Worm (Caenorhabditis elegans) whole organism, early embryonic: Measurements from ENCODE around the gene srh-35.

Experiments
- B0310.2 ChIP-seq: sonication (generic microtip); optimal IDR thresholded peaks from 2 replicates; lab custom pipeline; 2016; ENCODE audit warnings: mild to moderate bottlenecking, missing genetic modification characterization, missing compliant biosample characterization
- F13C5.2 ChIP-seq: sonication (generic microtip); optimal IDR thresholded peaks from 2 replicates; lab custom pipeline; 2017; ENCODE audit warnings: mild to moderate bottlenecking, missing genetic modification characterization, inconsistent platforms, missing compliant biosample characterization
- aly-1 ChIP-seq: sonication (generic microtip); optimal IDR thresholded peaks from 2 replicates; lab custom pipeline; 2016; ENCODE audit warnings: missing genetic modification characterization, missing compliant biosample characterization
- ama-1 ChIP-seq: fragments of 150-350 bp; optimal IDR thresholded peaks from 2 replicates; lab custom pipeline; 2014
- ceh-13 ChIP-seq: fragments of 200-800 bp; sonication (Bioruptor generic); optimal IDR thresholded peaks from 2 replicates; lab custom pipeline; 2018; ENCODE audit warnings: mild to moderate bottlenecking, missing genetic modification characterization, missing compliant biosample characterization
- ceh-36 ChIP-seq: sonication (generic microtip); optimal IDR thresholded peaks from 2 replicates; lab custom pipeline; 2016; ENCODE audit warnings: missing genetic modification characterization, inconsistent platforms, missing compliant biosample characterization
- ets-7 ChIP-seq: sonication (generic microtip); optimal IDR thresholded peaks from 2 replicates; lab custom pipeline; 2016; ENCODE audit warnings: missing genotype, missing genetic modification characterization, missing compliant biosample characterization
- flt-1 ChIP-seq: fragments of 200-800 bp; sonication (Bioruptor generic); IDR thresholded peaks from 2 replicates; pipeline ENCODE4 v1.3.6; 2022; ENCODE audit warnings: missing genetic modification characterization, missing compliant biosample characterization
- hmbx-1 ChIP-seq: sonication (generic microtip); optimal IDR thresholded peaks from 2 replicates; lab custom pipeline; 2016; ENCODE audit warnings: mild to moderate bottlenecking, missing genetic modification characterization, missing compliant biosample characterization
- hmg-4 ChIP-seq: fragments of 200-800 bp; sonication (Bioruptor generic); optimal IDR thresholded peaks from 2 replicates; lab custom pipeline; 2018; ENCODE audit warnings: mild to moderate bottlenecking, missing genetic modification characterization, missing compliant biosample characterization
- hnd-1 ChIP-seq: sonication (generic microtip); optimal IDR thresholded peaks from 2 replicates; lab custom pipeline; 2016; ENCODE audit warnings: missing genetic modification characterization, missing compliant biosample characterization
- pes-1 ChIP-seq: fragments of 200-800 bp; sonication (Bioruptor generic); IDR thresholded peaks from 2 replicates; pipeline ENCODE4 v1.3.6; 2022; ENCODE audit warnings: missing genetic modification reagents, missing genetic modification characterization, missing compliant biosample characterization
- scrt-1 ChIP-seq: fragments of 200-800 bp; sonication (Bioruptor generic); IDR thresholded peaks from 2 replicates; pipeline ENCODE4 v1.3.6; 2022; ENCODE audit warnings: missing genetic modification characterization, missing compliant biosample characterization
- sea-1 ChIP-seq: fragments of 200-800 bp; sonication (Bioruptor generic); conservative IDR thresholded peaks from 2 replicates; pipeline ENCODE4 v1.3.6; 2022; ENCODE audit warnings: missing genetic modification characterization, missing compliant biosample characterization
- tbx-11 ChIP-seq: fragments of 200-800 bp; sonication (Bioruptor generic); IDR thresholded peaks from 2 replicates; pipeline ENCODE4 v1.3.6; 2022; ENCODE audit warnings: missing genetic modification characterization, missing compliant biosample characterization
- tbx-37 ChIP-seq: fragments of 200-800 bp; sonication (Bioruptor generic); conservative IDR thresholded peaks from 2 replicates; pipeline ENCODE4 v1.3.6; 2022; ENCODE audit warnings: missing genetic modification reagents, missing genetic modification characterization, missing compliant biosample characterization
- tra-4 ChIP-seq: sonication (generic microtip); optimal IDR thresholded peaks from 2 replicates; lab custom pipeline; 2017; ENCODE audit warnings: missing genetic modification characterization, missing compliant biosample characterization

Gene srh-35

ce11 chrV:432991-433390 lies 16.0 kb downstream of the srh-35 start:
- TF ChIP-seq sea-1 (GFP tag; lab: Robert Waterston, UW): no peak
- TF ChIP-seq B0310.2 (tag; lab: Kevin White, UChicago): no peak
- TF ChIP-seq hnd-1 (tag; lab: Kevin White, UChicago): no peak
- TF ChIP-seq ama-1: no peak
- TF ChIP-seq hmg-4 (GFP tag; lab: Kevin White, UChicago): no peak
- TF ChIP-seq ceh-13 (GFP tag; lab: Kevin White, UChicago): no peak
- no peak for TF ChIP-seq pes-1 (GFP tag; lab: Robert Waterston, UW)
- no peak for TF ChIP-seq tbx-37 (GFP tag; lab: Robert Waterston, UW)
- no peak for TF ChIP-seq F13C5.2 (tag; lab: Kevin White, UChicago)
- no peak for TF ChIP-seq flt-1 (GFP tag; lab: Robert Waterston, UW)

DNA sequence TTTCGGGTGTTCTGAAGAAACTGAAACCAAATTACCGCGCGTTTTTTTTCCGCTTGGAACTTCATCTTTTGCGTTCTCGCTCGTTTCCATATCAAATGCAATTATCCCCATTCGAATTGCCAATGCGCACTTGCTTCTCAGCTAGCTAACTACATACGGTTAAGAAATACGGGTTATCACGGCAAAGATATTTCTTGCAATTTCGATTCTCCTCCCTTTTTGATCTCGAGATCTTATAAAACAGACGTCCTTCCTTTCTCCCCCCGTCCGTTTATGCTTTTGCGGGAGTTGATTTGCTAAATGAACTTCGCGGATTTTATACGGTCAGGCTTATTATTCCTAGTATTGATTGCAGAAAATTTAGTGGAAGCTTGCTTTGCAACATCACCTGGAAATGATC lies 20.2 kb downstream of the srh-35 start, which contains the start of gene B0554.4:
Gene B0554.4 (plus strand): TSS at position 301 of the 400 bp plus-strand sequence.
- no peak for TF ChIP-seq aly-1 (tag; lab: Kevin White, UChicago)
- TF ChIP-seq tbx-37 (GFP tag; lab: Robert Waterston, UW): no peak
- no peak for TF ChIP-seq F13C5.2 (tag; lab: Kevin White, UChicago)
- TF ChIP-seq ceh-36: no peak
- TF ChIP-seq tbx-11 (GFP tag; lab: Robert Waterston, UW): no peak
- TF ChIP-seq ceh-13 (GFP tag; lab: Kevin White, UChicago): no peak
- no peak for TF ChIP-seq B0310.2 (tag; lab: Kevin White, UChicago)

DNA sequence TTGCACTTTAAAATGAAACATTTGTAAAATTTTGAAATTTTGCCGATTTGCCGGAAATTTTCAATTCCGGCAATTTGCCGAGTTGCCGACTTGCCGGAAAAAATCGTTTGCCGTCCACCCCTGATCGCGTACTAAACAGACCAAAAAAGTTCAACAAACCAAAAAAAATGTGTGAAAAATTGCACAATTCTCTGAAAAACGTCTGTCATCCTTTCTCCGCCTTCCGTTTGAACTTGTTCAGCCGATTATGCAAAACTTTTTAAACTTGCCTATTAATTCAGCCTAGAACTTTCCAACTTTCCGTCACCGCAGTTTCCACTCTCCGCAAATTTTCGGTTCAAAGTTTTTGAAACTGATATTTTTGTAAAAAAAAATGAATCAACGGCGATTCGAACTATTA lies 24.9 kb downstream of the srh-35 start, which contains the start of gene B0554.5:
Gene B0554.5 (plus strand): TSS at position 301 of the 400 bp plus-strand sequence.
- no peak for TF ChIP-seq ceh-36
- TF ChIP-seq tbx-37 (GFP tag; lab: Robert Waterston, UW): no peak
- no peak for TF ChIP-seq ama-1
- no peak for TF ChIP-seq F13C5.2 (tag; lab: Kevin White, UChicago)

DNA sequence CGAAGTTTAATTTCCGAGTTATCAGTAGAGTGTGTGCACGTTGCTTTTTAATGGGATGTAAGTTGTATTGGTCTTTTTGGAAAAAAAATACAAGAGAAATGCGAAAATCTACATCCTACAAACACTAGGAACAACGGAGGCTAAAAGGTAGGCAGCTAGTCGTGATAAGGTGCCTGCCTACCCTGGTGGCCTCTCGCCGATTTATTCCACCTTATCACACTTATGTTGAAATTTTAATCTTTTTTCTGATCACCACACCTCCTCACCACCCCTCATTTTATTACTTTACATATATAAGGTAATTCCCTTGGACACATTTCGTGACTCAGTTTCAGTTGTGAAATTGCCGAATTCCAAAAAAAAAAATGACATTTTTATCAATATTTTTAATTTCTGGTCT lies 26.9 kb downstream of the srh-35 start, which contains the start of gene dod-20:
Gene dod-20 (plus strand): TSS at position 301 of the 400 bp plus-strand sequence.
- TF ChIP-seq F13C5.2 (tag; lab: Kevin White, UChicago) (no peak), tbx-11 (GFP tag; lab: Robert Waterston, UW) (no peak), ceh-13 (GFP tag; lab: Kevin White, UChicago) (no peak), flt-1 (GFP tag; lab: Robert Waterston, UW) (no peak), pes-1 (GFP tag; lab: Robert Waterston, UW) (no peak), ets-7 (tag; lab: Kevin White, UChicago) (no peak), hnd-1 (tag; lab: Kevin White, UChicago) (no peak), B0310.2 (tag; lab: Kevin White, UChicago) (no peak), ama-1 (no peak), ceh-36 (no peak), tra-4 (tag; lab: Kevin White, UChicago) (no peak), hmbx-1 (tag; lab: Kevin White, UChicago) (no peak), sea-1 (GFP tag; lab: Robert Waterston, UW) (no peak), scrt-1 (GFP tag; lab: Robert Waterston, UW) (no peak), aly-1 (tag; lab: Kevin White, UChicago) (no peak), hmg-4 (GFP tag; lab: Kevin White, UChicago) (no peak)

ce11 chrV:418432-418831 lies 30.6 kb downstream of the srh-35 start, which contains the start of gene Y39D8A.1:
TSS of gene Y39D8A.1 (plus strand) at chrV:418732.
- TF ChIP-seq tbx-37 (GFP tag; lab: Robert Waterston, UW) (no peak), tra-4 (tag; lab: Kevin White, UChicago) (no peak), ets-7 (tag; lab: Kevin White, UChicago) (no peak), flt-1 (GFP tag; lab: Robert Waterston, UW) (no peak), ama-1 (no peak), sea-1 (GFP tag; lab: Robert Waterston, UW) (no peak), F13C5.2 (tag; lab: Kevin White, UChicago) (no peak), tbx-11 (GFP tag; lab: Robert Waterston, UW) (no peak), aly-1 (tag; lab: Kevin White, UChicago) (no peak), hmbx-1 (tag; lab: Kevin White, UChicago) (no peak), hnd-1 (tag; lab: Kevin White, UChicago) (no peak), hmg-4 (GFP tag; lab: Kevin White, UChicago) (no peak), ceh-13 (GFP tag; lab: Kevin White, UChicago) (no peak), B0310.2 (tag; lab: Kevin White, UChicago) (no peak), ceh-36 (no peak)

DNA sequence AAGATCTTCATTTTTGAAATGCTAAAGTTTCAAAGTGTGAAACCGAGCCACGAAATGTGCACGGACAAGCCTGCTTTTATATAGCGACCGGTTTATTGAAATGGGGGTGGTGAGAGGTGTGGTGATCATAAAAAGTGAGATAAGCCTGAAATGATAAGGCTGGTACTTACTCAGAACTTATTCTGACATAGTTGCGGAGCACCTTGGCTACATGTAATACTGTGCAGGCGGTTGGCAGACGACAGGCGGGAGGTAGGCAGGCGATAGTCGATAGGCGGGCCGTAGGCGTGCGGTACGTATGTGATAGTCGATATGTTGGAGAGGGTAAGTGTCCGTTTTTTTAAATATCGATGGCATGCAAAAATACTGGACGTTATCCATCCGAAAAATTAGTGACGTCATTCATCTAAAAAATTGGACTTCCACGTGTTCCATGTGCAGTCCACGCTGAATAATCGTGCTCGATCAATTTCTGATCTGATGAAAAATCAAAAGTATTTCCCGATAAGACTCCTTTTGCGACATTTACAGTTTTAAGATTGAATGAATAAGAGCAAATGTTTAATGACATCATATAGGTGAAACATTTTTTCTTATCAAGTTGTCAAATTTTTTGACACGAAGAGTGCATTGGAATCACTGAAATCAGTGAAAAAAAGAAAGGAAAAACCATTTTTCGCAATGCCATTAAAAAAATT lies 31.2 kb downstream of the srh-35 start, which contains the start of gene irg-8:
Gene irg-8 (minus strand): TSS at position 51 of the 698 bp plus-strand sequence.
- TF ChIP-seq ets-7 (tag; lab: Kevin White, UChicago) (no peak), tbx-11 (GFP tag; lab: Robert Waterston, UW) (no peak), ama-1 (no peak), scrt-1 (GFP tag; lab: Robert Waterston, UW) (no peak), hmbx-1 (tag; lab: Kevin White, UChicago) (no peak), sea-1 (GFP tag; lab: Robert Waterston, UW) (no peak), tbx-37 (GFP tag; lab: Robert Waterston, UW) (no peak), ceh-13 (GFP tag; lab: Kevin White, UChicago) (no peak), B0310.2 (tag; lab: Kevin White, UChicago) (no peak), ceh-36 (no peak), flt-1 (GFP tag; lab: Robert Waterston, UW) (no peak), F13C5.2 (tag; lab: Kevin White, UChicago) (no peak), pes-1 (GFP tag; lab: Robert Waterston, UW) (no peak), hmg-4 (GFP tag; lab: Kevin White, UChicago) (no peak), hnd-1 (tag; lab: Kevin White, UChicago) (no peak), tra-4 (tag; lab: Kevin White, UChicago) (no peak), aly-1 (tag; lab: Kevin White, UChicago) (no peak)
